Fruit fly (Drosophila melanogaster): ENCODE results near the gene CG34288.

Gene CG34288

DNA sequence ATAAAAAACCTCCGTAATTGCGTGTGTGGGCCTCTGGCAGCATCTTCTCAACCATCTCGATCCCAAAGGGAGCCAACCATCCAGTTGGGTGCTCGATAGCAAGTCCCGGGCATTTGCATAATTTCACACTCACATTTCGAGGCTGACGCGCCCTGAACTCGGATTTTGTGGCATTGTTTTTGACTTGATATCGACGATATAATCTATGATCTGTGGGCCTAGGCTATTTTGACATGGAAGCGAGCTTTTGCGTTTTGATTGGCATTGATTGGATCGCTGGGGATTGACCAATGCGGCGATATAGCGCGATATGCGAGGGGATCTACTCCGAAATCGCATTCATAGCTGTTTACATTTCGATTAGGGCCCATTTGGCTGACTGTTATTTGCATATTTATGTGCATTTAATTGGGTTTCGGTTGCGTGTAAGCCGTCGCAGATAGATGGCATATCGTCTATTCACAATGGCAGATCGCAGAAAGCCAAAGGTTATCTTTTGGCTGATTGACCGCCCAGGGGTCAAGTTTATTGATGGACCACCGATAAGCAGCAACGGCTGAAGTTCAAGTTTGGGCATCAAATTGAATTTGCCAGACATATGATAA, 14.8 kb downstream of the CG34288 start:
- TF ChIP-seq CG7101 (tag; optimal IDR thresholded peaks at IDR 0.05), result no peak
- TF ChIP-seq pad (GFP tag; optimal IDR thresholded peaks at IDR 0.05), result no peak
- no peak for TF ChIP-seq CG33017 (tag; optimal IDR thresholded peaks at IDR 0.05)
- no peak for TF ChIP-seq ovo (GFP tag; optimal IDR thresholded peaks at IDR 0.05)
- TF ChIP-seq cnc (optimal IDR thresholded peaks at IDR 0.05), result no peak
- TF ChIP-seq Hr96 (GFP tag; optimal IDR thresholded peaks at IDR 0.05), result no peak
- no peak for TF ChIP-seq CG1620 (GFP tag; optimal IDR thresholded peaks at IDR 0.05)
- TF ChIP-seq tj (GFP tag; optimal IDR thresholded peaks at IDR 0.05), result no peak
- no peak for TF ChIP-seq CG5204 (GFP tag; optimal IDR thresholded peaks at IDR 0.05)
- TF ChIP-seq bab1 (GFP tag; optimal IDR thresholded peaks at IDR 0.05), result no peak
- TF ChIP-seq CG11617 (GFP tag; optimal IDR thresholded peaks at IDR 0.05), result no peak

DNA sequence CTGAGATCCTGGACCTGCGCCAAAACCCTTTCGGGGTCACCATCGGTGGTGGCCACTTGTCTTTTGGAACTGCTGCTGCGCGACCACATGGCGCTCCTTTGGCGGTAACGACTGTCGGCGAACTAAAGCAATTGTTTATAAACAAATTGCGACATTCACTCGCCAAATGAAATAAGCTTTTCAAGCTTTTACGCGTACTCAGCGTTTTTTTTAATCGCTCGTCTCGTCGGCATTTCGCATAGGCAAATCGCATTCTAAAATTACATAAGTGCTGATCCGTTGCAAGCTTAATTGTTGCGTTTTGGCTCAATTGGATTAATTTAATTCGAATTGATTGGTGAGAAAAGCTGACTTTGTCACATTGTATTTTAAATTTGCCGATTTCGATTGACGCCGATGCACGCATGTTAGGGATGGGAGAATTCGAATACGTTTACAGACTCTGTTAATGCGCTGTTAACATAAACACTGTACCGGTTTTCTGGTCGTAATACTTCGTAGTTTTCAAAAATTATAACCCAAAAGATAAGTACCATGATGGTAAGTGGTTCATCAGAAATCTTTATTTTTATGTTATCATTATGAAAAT, 22.4 kb downstream of the CG34288 start, which contains the start of gene pinta:
TSS of gene pinta (minus strand) at position 328 of the 589 bp plus-strand sequence.
- no peak for TF ChIP-seq CG11617 (GFP tag; optimal IDR thresholded peaks at IDR 0.05)
- TF ChIP-seq ovo (GFP tag; optimal IDR thresholded peaks at IDR 0.05), result no peak
- no peak for TF ChIP-seq toe (GFP tag; optimal IDR thresholded peaks at IDR 0.05)
- TF ChIP-seq Crg-1 (GFP tag; optimal IDR thresholded peaks at IDR 0.05), result no peak
- no peak for TF ChIP-seq Hr96 (GFP tag; optimal IDR thresholded peaks at IDR 0.05)
- TF ChIP-seq cnc (optimal IDR thresholded peaks at IDR 0.05), result no peak
- TF ChIP-seq CG14711 (tag; optimal IDR thresholded peaks at IDR 0.05), result no peak
- peak; percentile 8 for TF ChIP-seq bab1 (GFP tag; optimal IDR thresholded peaks at IDR 0.05)
- TF ChIP-seq tj (GFP tag; optimal IDR thresholded peaks at IDR 0.05), result peak; percentile 97
- no peak for TF ChIP-seq CG1620 (GFP tag; optimal IDR thresholded peaks at IDR 0.05)
- no peak for TF ChIP-seq Clk (GFP tag; optimal IDR thresholded peaks at IDR 0.05)
- peak; percentile 67 for TF ChIP-seq cic (GFP tag; optimal IDR thresholded peaks at IDR 0.05)
- TF ChIP-seq Mnt (GFP tag; optimal IDR thresholded peaks at IDR 0.05), result peak; percentile 60
- TF ChIP-seq kay (GFP tag; ENCODE audit: borderline replicate concordance), result no peak

dm6 chr3R:22423996-22424395, 23.1 kb downstream of the CG34288 start:
- TF ChIP-seq toe (GFP tag; optimal IDR thresholded peaks at IDR 0.05) (no peak), pad (GFP tag; optimal IDR thresholded peaks at IDR 0.05) (no peak), ovo (GFP tag; optimal IDR thresholded peaks at IDR 0.05) (no peak), tj (GFP tag; optimal IDR thresholded peaks at IDR 0.05) (no peak), kay (GFP tag; ENCODE audit: borderline replicate concordance) (no peak), CG7045 (GFP tag; optimal IDR thresholded peaks at IDR 0.05) (no peak), bab1 (GFP tag; optimal IDR thresholded peaks at IDR 0.05) (no peak), Crg-1 (GFP tag; optimal IDR thresholded peaks at IDR 0.05) (no peak), CG1620 (GFP tag; optimal IDR thresholded peaks at IDR 0.05) (no peak), CG14711 (tag; optimal IDR thresholded peaks at IDR 0.05) (no peak), Hr96 (GFP tag; optimal IDR thresholded peaks at IDR 0.05) (no peak), Mnt (GFP tag; optimal IDR thresholded peaks at IDR 0.05) (no peak), CG5204 (GFP tag; optimal IDR thresholded peaks at IDR 0.05) (no peak), cnc (optimal IDR thresholded peaks at IDR 0.05) (no peak), CG7101 (tag; optimal IDR thresholded peaks at IDR 0.05) (no peak)

DNA sequence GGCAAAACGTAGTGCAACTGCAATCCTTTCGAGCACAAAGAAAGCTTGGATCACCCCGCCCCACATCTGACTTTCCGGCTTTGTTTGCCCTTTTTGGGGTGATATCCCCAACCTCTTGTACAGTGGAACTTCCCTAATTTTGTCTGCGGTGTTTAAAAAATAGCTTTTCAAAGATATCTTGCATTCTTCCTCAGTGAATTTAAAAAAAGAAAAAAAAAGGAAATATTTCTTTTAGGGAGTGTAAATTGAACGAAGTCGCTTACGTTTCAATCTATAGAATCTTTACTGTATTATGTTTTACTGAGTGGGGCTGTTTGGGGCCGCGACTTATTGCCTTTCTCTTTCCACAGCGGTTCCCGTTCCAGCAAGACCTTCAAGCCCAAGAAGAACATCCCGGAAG, 25.4 kb downstream of the CG34288 start:
- no peak for TF ChIP-seq CG12768 (GFP tag; optimal IDR thresholded peaks at IDR 0.05)
- no peak for TF ChIP-seq Clk (GFP tag; optimal IDR thresholded peaks at IDR 0.05)
- no peak for TF ChIP-seq cic (GFP tag; optimal IDR thresholded peaks at IDR 0.05)
- peak; percentile 2 for TF ChIP-seq pad (GFP tag; optimal IDR thresholded peaks at IDR 0.05)
- TF ChIP-seq ovo (GFP tag; optimal IDR thresholded peaks at IDR 0.05), result no peak
- TF ChIP-seq toe (GFP tag; optimal IDR thresholded peaks at IDR 0.05), result no peak
- TF ChIP-seq Hr96 (GFP tag; optimal IDR thresholded peaks at IDR 0.05), result peak; percentile 23
- TF ChIP-seq Mnt (GFP tag; optimal IDR thresholded peaks at IDR 0.05), result no peak
- no peak for TF ChIP-seq Crg-1 (GFP tag; optimal IDR thresholded peaks at IDR 0.05)
- TF ChIP-seq CG11617 (GFP tag; optimal IDR thresholded peaks at IDR 0.05), result no peak
- peak; percentile 56 for TF ChIP-seq CG14711 (tag; optimal IDR thresholded peaks at IDR 0.05)
- TF ChIP-seq bab1 (GFP tag; optimal IDR thresholded peaks at IDR 0.05), result peak; percentile 90
- no peak for TF ChIP-seq kay (GFP tag; ENCODE audit: borderline replicate concordance)
- no peak for TF ChIP-seq CG5204 (GFP tag; optimal IDR thresholded peaks at IDR 0.05)
- TF ChIP-seq cnc (optimal IDR thresholded peaks at IDR 0.05), result no peak
- no peak for TF ChIP-seq CG1620 (GFP tag; optimal IDR thresholded peaks at IDR 0.05)
- peak; percentile 6 for TF ChIP-seq CG7045 (GFP tag; optimal IDR thresholded peaks at IDR 0.05)
- peak; percentile 69 for TF ChIP-seq CG7101 (tag; optimal IDR thresholded peaks at IDR 0.05)
- TF ChIP-seq CG33017 (tag; optimal IDR thresholded peaks at IDR 0.05), result peak; percentile 54
- TF ChIP-seq tj (GFP tag; optimal IDR thresholded peaks at IDR 0.05), result no peak

- no peak for TF ChIP-seq toe (GFP tag; optimal IDR thresholded peaks at IDR 0.05)
- no peak for TF ChIP-seq ovo (GFP tag; optimal IDR thresholded peaks at IDR 0.05)
- TF ChIP-seq CG11617 (GFP tag; optimal IDR thresholded peaks at IDR 0.05), result peak; percentile 6
- TF ChIP-seq Mnt (GFP tag; optimal IDR thresholded peaks at IDR 0.05), result peak; percentile 100
- TF ChIP-seq CG7101 (tag; optimal IDR thresholded peaks at IDR 0.05), result peak; percentile 45
- peak; percentile 67 for TF ChIP-seq bab1 (GFP tag; optimal IDR thresholded peaks at IDR 0.05)
- peak; percentile 88 for TF ChIP-seq kay (GFP tag; ENCODE audit: borderline replicate concordance)
- TF ChIP-seq CG12768 (GFP tag; optimal IDR thresholded peaks at IDR 0.05), result no peak
- peak; percentile 27 for TF ChIP-seq cic (GFP tag; optimal IDR thresholded peaks at IDR 0.05)
- peak; percentile 27 for TF ChIP-seq pad (GFP tag; optimal IDR thresholded peaks at IDR 0.05)
- peak; percentile 19 for TF ChIP-seq CG14711 (tag; optimal IDR thresholded peaks at IDR 0.05)
Measured at dm6 chr3R:22420911-22421310, 26.2 kb downstream of the CG34288 start, which contains the start of the genes Nop56 and mats. Gene Nop56 (minus strand): TSS chr3R:22421068. Gene mats (plus strand): TSS chr3R:22421161.

Data from whole organism, adult.